Worm (Caenorhabditis elegans): Measurements from ENCODE around the gene egl-47.

egl-47 gene

DNA sequence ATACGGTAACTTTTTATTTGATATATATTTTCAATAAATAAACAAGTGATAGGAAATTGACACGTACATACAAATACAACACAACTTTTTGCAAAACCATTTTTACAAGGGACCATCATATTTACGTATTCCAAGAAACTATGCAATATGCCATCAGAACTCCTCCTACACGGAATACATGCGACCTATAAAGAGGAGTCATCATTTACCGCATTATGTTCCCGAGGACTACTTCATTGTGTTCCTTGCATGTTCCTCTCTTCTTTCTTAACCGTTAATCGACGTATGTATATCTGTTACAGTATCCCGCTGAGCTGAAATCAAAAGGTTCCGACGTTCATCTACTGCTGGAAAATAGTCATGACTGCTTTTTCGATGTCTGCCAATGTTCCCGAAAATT, 19.0 kb downstream of the egl-47 start, which contains the start of gene C50H2.5:
TSS of gene C50H2.5 (plus strand) at position 301 of the 400 bp plus-strand sequence.
- TF ChIP-seq ztf-28 (GFP tag; IDR thresholded peaks at IDR 0.05) (no peak), hsf-1 (GFP tag; IDR thresholded peaks at IDR 0.05) (no peak), atf-7 (tag; optimal IDR thresholded peaks at IDR 0.05) (no peak), ztf-6 (GFP tag; IDR thresholded peaks at IDR 0.05) (no peak), nhr-27 (tag; optimal IDR thresholded peaks at IDR 0.05) (no peak), athp-1 (tag; optimal IDR thresholded peaks at IDR 0.05) (no peak), F10E7.11 (tag; optimal IDR thresholded peaks at IDR 0.05) (no peak), ceh-91 (GFP tag; IDR thresholded peaks at IDR 0.05) (no peak), Y53G8AR.9 (GFP tag; conservative IDR thresholded peaks at IDR 0.05) (no peak), ceh-100 (GFP tag; IDR thresholded peaks at IDR 0.05) (no peak), ama-1 (optimal IDR thresholded peaks at IDR 0.05) (no peak), ama-1 (GFP tag; optimal IDR thresholded peaks at IDR 0.05) (no peak), mcd-1 (GFP tag; IDR thresholded peaks at IDR 0.05) (no peak), F52B5.7 (tag; optimal IDR thresholded peaks at IDR 0.05) (no peak)

DNA sequence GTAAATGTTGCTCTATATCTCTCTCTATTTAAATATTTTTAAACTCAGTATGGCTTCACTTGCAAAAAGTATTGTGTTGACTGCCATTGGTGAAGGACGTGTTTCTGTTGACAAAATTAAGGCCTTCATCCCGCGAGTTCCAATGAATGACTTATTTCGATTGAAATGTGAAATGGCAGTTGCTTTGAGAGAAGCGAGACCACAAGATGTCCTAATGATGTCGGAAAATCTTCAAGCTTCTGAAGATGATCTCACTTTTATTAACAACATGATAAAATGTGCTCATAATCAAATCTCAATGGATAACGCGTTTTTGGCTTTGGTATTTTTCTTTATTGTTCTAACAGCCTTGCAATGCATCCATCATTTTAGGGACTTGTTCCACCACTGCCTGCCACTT, 21.9 kb downstream of the egl-47 start, which contains the start of gene ceh-75:
TSS of gene ceh-75 (plus strand) at position 50 of the 400 bp plus-strand sequence.
- TF ChIP-seq ztf-18 (tag; optimal IDR thresholded peaks at IDR 0.05) (no peak), rec-8 (tag; optimal IDR thresholded peaks at IDR 0.05) (no peak), Y56A3A.18 (GFP tag; IDR thresholded peaks at IDR 0.05) (no peak), lir-1 (GFP tag; conservative IDR thresholded peaks at IDR 0.05) (no peak), lsy-27 (tag; optimal IDR thresholded peaks at IDR 0.05; ENCODE audit: borderline replicate concordance, insufficient read depth) (no peak), F55B11.4 (tag; optimal IDR thresholded peaks at IDR 0.05; ENCODE audit: borderline replicate concordance, insufficient read depth) (no peak), Y53F4B.3 (GFP tag; IDR thresholded peaks at IDR 0.05) (no peak)

DNA sequence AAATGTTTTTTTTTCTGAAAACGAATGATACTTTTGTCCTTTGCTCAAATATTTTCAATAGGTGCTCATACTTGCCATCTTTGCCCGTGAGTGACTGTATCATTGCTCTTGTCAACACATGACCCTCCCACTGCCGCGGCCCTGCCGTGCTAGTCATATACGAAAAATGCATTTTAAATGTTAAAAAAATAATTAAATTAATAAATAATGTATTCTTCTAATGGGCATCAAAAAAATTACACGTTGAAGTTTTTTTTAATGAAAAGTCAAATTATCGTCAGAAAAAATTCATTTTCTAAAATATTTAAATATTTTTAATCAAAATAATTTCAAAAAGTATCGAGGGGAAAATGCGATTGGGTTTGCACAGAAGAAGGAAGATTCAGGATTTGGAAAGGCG, 23.1 kb downstream of the egl-47 start, which contains the start of gene C50H2.7:
TSS of gene C50H2.7 (plus strand) at position 301 of the 400 bp plus-strand sequence.
- no peak for TF ChIP-seq lin-54 (GFP tag; optimal IDR thresholded peaks at IDR 0.05)

DNA sequence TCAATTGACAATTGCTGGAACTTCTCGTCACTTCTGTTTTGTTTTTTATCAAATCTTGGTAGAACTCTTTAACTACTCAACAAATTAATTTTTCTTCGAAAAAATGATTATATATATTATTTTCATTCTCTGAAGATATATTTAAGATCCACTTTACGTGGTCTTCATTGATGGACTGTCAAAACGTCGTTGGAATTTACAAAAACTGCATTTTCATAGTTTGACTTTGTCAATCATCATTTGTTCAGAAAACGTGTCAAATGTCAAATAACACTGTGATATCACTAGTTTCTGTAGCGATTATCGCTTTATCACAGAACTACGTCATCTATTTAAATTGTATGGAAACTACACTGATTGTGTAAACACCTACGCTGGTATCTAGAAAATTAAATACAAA, 25.0 kb downstream of the egl-47 start:
- no peak for TF ChIP-seq him-1 (tag; optimal IDR thresholded peaks at IDR 0.05)
- TF ChIP-seq ztf-18 (tag; optimal IDR thresholded peaks at IDR 0.05), result no peak
- TF ChIP-seq nfyb-1 (GFP tag; IDR thresholded peaks at IDR 0.05), result no peak
- no peak for TF ChIP-seq pbrm-1 (GFP tag; IDR thresholded peaks at IDR 0.05)
- TF ChIP-seq mxl-1 (tag; optimal IDR thresholded peaks at IDR 0.05), result no peak
- TF ChIP-seq nhr-80 (tag; optimal IDR thresholded peaks at IDR 0.05), result no peak
- TF ChIP-seq Y56A3A.18 (GFP tag; IDR thresholded peaks at IDR 0.05), result no peak
- TF ChIP-seq F22D6.2 (tag; optimal IDR thresholded peaks at IDR 0.05), result no peak
- TF ChIP-seq xnd-1 (tag; optimal IDR thresholded peaks at IDR 0.05), result no peak
- TF ChIP-seq ekl-4 (GFP tag; IDR thresholded peaks at IDR 0.05), result no peak
- TF ChIP-seq dpl-1 (GFP tag; optimal IDR thresholded peaks at IDR 0.05), result no peak

DNA sequence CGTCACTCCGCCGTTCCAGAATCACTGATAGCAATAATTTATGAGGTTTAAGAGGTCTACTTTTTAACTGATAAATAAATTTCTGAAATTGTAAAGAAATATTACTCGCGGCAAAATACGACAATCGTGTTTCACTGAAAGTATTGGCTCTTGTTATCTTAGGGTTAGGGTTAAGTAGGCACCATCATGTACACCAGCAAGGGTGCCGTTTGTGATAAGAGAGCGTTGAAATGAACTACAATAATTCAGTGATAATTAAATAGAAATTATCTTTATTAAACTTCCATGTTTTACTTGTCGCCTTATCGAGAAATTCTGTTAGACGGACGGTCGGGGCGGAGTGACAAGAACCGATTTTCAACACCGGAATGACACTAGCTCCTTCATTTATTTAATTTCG, 26.3 kb downstream of the egl-47 start:
- no peak for TF ChIP-seq Y53F4B.3 (GFP tag; IDR thresholded peaks at IDR 0.05)
- peak in 1 of 2 experiments; percentile 6 for TF ChIP-seq let-607 (tag; optimal IDR thresholded peaks at IDR 0.05)
- no peak for TF ChIP-seq egl-44 (GFP tag; IDR thresholded peaks at IDR 0.05)
- TF ChIP-seq cebp-2 (GFP tag; IDR thresholded peaks at IDR 0.05), result no peak
- peak; percentile 87 for TF ChIP-seq nhr-80 (tag; optimal IDR thresholded peaks at IDR 0.05)
